Worm (Caenorhabditis elegans): Measurements from ENCODE around the gene B0222.1.

Gene B0222.1

DNA sequence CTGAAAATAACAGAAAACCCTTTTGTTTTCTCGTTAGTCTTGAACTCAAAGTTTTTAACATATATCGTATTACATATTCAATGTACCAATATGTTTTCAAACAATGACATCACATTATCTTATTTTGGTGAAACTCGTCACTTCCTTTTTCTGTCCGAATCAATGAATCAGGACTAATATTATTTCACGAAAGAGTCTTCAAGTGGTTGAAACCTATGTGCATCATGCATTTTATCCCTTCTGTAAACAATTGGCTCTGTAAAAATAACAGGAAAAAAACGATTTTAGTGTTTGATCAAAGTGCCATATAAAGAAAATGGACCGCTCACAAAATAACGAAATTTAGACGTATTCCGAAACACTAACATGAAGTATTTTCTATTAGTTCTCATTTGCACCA, 25.8 kb upstream of the B0222.1 start, which contains the start of gene F21C10.18:
Gene F21C10.18 (plus strand): TSS at position 301 of the 400 bp plus-strand sequence.
- TF ChIP-seq aly-1 (tag; optimal IDR thresholded peaks at IDR 0.05) (no peak), ets-7 (tag; optimal IDR thresholded peaks at IDR 0.05) (no peak), ama-1 (optimal IDR thresholded peaks at IDR 0.05) (no peak), B0310.2 (tag; optimal IDR thresholded peaks at IDR 0.05) (no peak), flt-1 (GFP tag; IDR thresholded peaks at IDR 0.05) (no peak), F13C5.2 (tag; optimal IDR thresholded peaks at IDR 0.05) (no peak), tbx-11 (GFP tag; IDR thresholded peaks at IDR 0.05) (no peak), tbx-37 (GFP tag; conservative IDR thresholded peaks at IDR 0.05) (no peak)

DNA sequence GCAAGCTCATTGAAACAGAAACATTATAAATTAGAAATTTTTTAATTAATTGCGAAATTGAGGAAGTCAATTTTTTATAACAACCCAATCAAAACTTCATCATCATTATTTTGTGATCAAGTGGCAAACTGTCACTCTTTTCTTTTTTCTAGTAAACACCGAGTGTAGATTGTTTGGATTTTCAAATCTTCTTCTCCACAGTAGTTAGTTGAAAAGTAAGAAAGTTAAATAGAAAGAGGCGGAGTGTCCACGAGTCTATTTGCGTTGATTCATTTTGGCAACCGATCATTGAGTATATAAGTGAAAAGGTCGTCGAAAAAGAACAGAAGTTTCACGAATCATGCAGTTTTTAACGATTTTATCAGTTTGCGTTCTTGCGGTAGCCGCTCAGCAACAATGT, 24.8 kb upstream of the B0222.1 start, which contains the start of gene pqn-31:
Gene pqn-31 (plus strand): TSS at position 301 of the 400 bp plus-strand sequence.
- TF ChIP-seq tra-4 (tag; optimal IDR thresholded peaks at IDR 0.05): no peak
- TF ChIP-seq ama-1 (optimal IDR thresholded peaks at IDR 0.05): no peak
- no peak for TF ChIP-seq tbx-37 (GFP tag; conservative IDR thresholded peaks at IDR 0.05)
- no peak for TF ChIP-seq hnd-1 (tag; optimal IDR thresholded peaks at IDR 0.05)

- TF ChIP-seq ceh-36 (tag; optimal IDR thresholded peaks at IDR 0.05) (no peak), flt-1 (GFP tag; IDR thresholded peaks at IDR 0.05) (no peak), pes-1 (GFP tag; IDR thresholded peaks at IDR 0.05) (no peak), tra-4 (tag; optimal IDR thresholded peaks at IDR 0.05) (no peak), scrt-1 (GFP tag; IDR thresholded peaks at IDR 0.05) (no peak), hmg-4 (GFP tag; optimal IDR thresholded peaks at IDR 0.05) (no peak), hnd-1 (tag; optimal IDR thresholded peaks at IDR 0.05) (no peak), F13C5.2 (tag; optimal IDR thresholded peaks at IDR 0.05) (no peak), tbx-37 (GFP tag; conservative IDR thresholded peaks at IDR 0.05) (no peak), hmbx-1 (tag; optimal IDR thresholded peaks at IDR 0.05) (no peak), ceh-13 (GFP tag; optimal IDR thresholded peaks at IDR 0.05) (no peak), B0310.2 (tag; optimal IDR thresholded peaks at IDR 0.05) (no peak), ets-7 (tag; optimal IDR thresholded peaks at IDR 0.05) (no peak), tbx-11 (GFP tag; IDR thresholded peaks at IDR 0.05) (no peak), aly-1 (tag; optimal IDR thresholded peaks at IDR 0.05) (no peak), sea-1 (GFP tag; conservative IDR thresholded peaks at IDR 0.05) (no peak)
These were observed 22.1 kb upstream of the B0222.1 start for ce11 chrV:9111957-9112356.

ce11 chrV:9112467-9112866, 21.6 kb upstream of the B0222.1 start, which contains the start of gene F21C10.7:
Gene F21C10.7 (plus strand): TSS chrV:9112767.
- no peak for TF ChIP-seq B0310.2 (tag; optimal IDR thresholded peaks at IDR 0.05)
- TF ChIP-seq hnd-1 (tag; optimal IDR thresholded peaks at IDR 0.05): no peak
- no peak for TF ChIP-seq ceh-36 (tag; optimal IDR thresholded peaks at IDR 0.05)

ce11 chrV:9122004-9122403, 12.1 kb upstream of the B0222.1 start, which contains the start of gene F21C10.13:
Gene F21C10.13 (plus strand): TSS chrV:9122304.
- TF ChIP-seq tra-4 (tag; optimal IDR thresholded peaks at IDR 0.05) (no peak), tbx-37 (GFP tag; conservative IDR thresholded peaks at IDR 0.05) (no peak), B0310.2 (tag; optimal IDR thresholded peaks at IDR 0.05) (no peak)

DNA sequence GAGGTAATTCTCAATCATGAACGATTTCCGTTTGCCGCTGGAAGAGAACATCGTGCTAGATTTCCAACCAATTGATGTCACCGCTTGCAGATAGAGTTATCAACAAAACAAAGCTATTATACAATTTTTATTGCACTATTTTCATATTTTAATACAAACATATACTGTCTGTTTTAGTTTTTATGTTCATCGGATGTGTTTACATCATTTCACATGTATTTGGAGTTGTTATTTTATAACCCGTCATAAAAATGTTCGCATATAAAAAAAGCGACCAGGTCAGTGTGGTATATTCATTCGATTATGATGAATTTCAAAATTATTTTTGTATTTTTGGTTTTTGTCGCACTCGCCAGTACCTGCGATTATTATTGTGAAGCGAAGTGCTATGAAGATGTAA, 10.9 kb upstream of the B0222.1 start, which contains the start of gene F21C10.11:
Gene F21C10.11 (plus strand): TSS at position 301 of the 400 bp plus-strand sequence.
- TF ChIP-seq hmg-4 (GFP tag; optimal IDR thresholded peaks at IDR 0.05) (no peak), tbx-11 (GFP tag; IDR thresholded peaks at IDR 0.05) (no peak), aly-1 (tag; optimal IDR thresholded peaks at IDR 0.05) (no peak), sea-1 (GFP tag; conservative IDR thresholded peaks at IDR 0.05) (no peak), scrt-1 (GFP tag; IDR thresholded peaks at IDR 0.05) (no peak), F13C5.2 (tag; optimal IDR thresholded peaks at IDR 0.05) (no peak), hnd-1 (tag; optimal IDR thresholded peaks at IDR 0.05) (no peak), ceh-36 (tag; optimal IDR thresholded peaks at IDR 0.05) (no peak), ceh-13 (GFP tag; optimal IDR thresholded peaks at IDR 0.05) (no peak), B0310.2 (tag; optimal IDR thresholded peaks at IDR 0.05) (no peak), tra-4 (tag; optimal IDR thresholded peaks at IDR 0.05) (no peak), tbx-37 (GFP tag; conservative IDR thresholded peaks at IDR 0.05) (no peak), ets-7 (tag; optimal IDR thresholded peaks at IDR 0.05) (no peak), ama-1 (optimal IDR thresholded peaks at IDR 0.05) (no peak), flt-1 (GFP tag; IDR thresholded peaks at IDR 0.05) (no peak), pes-1 (GFP tag; IDR thresholded peaks at IDR 0.05) (no peak), hmbx-1 (tag; optimal IDR thresholded peaks at IDR 0.05) (no peak)

DNA sequence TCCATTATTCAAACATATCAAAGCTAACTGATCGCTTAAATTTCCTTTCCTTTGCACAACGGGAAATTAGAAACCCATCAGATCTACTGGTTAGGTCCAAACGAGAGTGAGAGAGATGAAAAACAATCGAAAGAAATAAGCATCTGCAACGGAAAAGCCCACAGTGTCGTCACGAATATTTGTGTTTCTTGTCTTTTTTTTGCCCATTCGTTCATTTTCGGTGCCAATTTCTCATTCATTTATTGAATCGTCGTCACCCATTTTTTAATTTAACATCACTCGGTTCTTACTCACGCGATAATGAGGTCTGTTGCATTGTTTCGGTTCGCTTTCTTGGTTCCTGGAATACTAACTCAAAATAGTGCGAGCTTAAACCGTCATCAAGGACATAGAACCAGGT, 9.9 kb upstream of the B0222.1 start, which contains the start of gene F21C10.6:
Gene F21C10.6 (plus strand): TSS at position 301 of the 400 bp plus-strand sequence.
- TF ChIP-seq tra-4 (tag; optimal IDR thresholded peaks at IDR 0.05) (no peak), scrt-1 (GFP tag; IDR thresholded peaks at IDR 0.05) (no peak), aly-1 (tag; optimal IDR thresholded peaks at IDR 0.05) (no peak), ama-1 (optimal IDR thresholded peaks at IDR 0.05) (no peak), flt-1 (GFP tag; IDR thresholded peaks at IDR 0.05) (no peak), sea-1 (GFP tag; conservative IDR thresholded peaks at IDR 0.05) (no peak), hmg-4 (GFP tag; optimal IDR thresholded peaks at IDR 0.05) (no peak), ets-7 (tag; optimal IDR thresholded peaks at IDR 0.05) (no peak), B0310.2 (tag; optimal IDR thresholded peaks at IDR 0.05) (no peak), hmbx-1 (tag; optimal IDR thresholded peaks at IDR 0.05) (no peak), F13C5.2 (tag; optimal IDR thresholded peaks at IDR 0.05) (no peak), tbx-37 (GFP tag; conservative IDR thresholded peaks at IDR 0.05) (no peak), ceh-36 (tag; optimal IDR thresholded peaks at IDR 0.05) (no peak), tbx-11 (GFP tag; IDR thresholded peaks at IDR 0.05) (no peak), pes-1 (GFP tag; IDR thresholded peaks at IDR 0.05) (no peak), hnd-1 (tag; optimal IDR thresholded peaks at IDR 0.05) (no peak), ceh-13 (GFP tag; optimal IDR thresholded peaks at IDR 0.05) (no peak)

DNA sequence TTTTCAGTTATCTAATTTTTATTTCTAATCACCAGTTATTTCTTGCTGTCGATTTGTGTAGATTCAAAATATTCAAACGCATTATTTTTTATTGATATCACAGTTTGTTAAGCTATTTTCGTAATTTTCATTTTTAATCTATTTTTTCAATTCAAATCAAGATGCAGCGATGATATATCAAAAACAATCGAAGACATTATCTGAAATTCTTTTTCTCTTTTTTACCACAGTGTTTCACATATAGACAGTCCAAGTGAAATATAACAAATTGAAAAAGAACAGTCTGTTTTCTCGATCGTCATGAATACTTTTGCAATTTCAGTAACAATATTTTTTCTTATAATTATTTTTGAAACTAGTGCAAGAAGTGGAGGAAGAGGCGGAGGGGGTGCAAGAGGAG, 8.7 kb upstream of the B0222.1 start, which contains the start of gene F21C10.5:
Gene F21C10.5 (plus strand): TSS at position 301 of the 400 bp plus-strand sequence.
- TF ChIP-seq tbx-11 (GFP tag; IDR thresholded peaks at IDR 0.05) (no peak), flt-1 (GFP tag; IDR thresholded peaks at IDR 0.05) (no peak), tra-4 (tag; optimal IDR thresholded peaks at IDR 0.05) (no peak), hmg-4 (GFP tag; optimal IDR thresholded peaks at IDR 0.05) (no peak), ama-1 (optimal IDR thresholded peaks at IDR 0.05) (no peak), ceh-36 (tag; optimal IDR thresholded peaks at IDR 0.05) (no peak), hnd-1 (tag; optimal IDR thresholded peaks at IDR 0.05) (no peak), ceh-13 (GFP tag; optimal IDR thresholded peaks at IDR 0.05) (no peak), ets-7 (tag; optimal IDR thresholded peaks at IDR 0.05) (no peak), hmbx-1 (tag; optimal IDR thresholded peaks at IDR 0.05) (no peak), aly-1 (tag; optimal IDR thresholded peaks at IDR 0.05) (no peak), B0310.2 (tag; optimal IDR thresholded peaks at IDR 0.05) (no peak), tbx-37 (GFP tag; conservative IDR thresholded peaks at IDR 0.05) (no peak)
